Fruit fly (Drosophila melanogaster): Measurements from ENCODE around the gene Cyp4d8.

The Cyp4d8 gene

dm6 chr3L:7521847-7522246 lies 25.9 kb upstream of the Cyp4d8 start (continued):
- TF ChIP-seq zen2 (GFP tag; IDR thresholded peaks at IDR 0.05; ENCODE audit: partially characterized antibody): no peak
- 0 out of 2 replicates have a peak, but pooled peaks have one; percentile 19 for TF ChIP-seq CG5953 (GFP tag; IDR thresholded peaks at IDR 0.05)
- TF ChIP-seq mirr (GFP tag; optimal IDR thresholded peaks at IDR 0.05): no peak
- no peak for TF ChIP-seq CG7372 (GFP tag; IDR thresholded peaks at IDR 0.05)
- 0 out of 3 replicates have a peak, but pooled peaks have one; percentile 11 for TF ChIP-seq Optix (GFP tag; IDR thresholded peaks at IDR 0.05)
- no peak for TF ChIP-seq knrl (GFP tag; IDR thresholded peaks at IDR 0.05; ENCODE audit: partially characterized antibody)
- TF ChIP-seq nerfin-1 (tag; optimal IDR thresholded peaks at IDR 0.05): no peak
- TF ChIP-seq Eip74EF (GFP tag; optimal IDR thresholded peaks at IDR 0.05): no peak
- no peak for TF ChIP-seq ato (GFP tag; IDR thresholded peaks at IDR 0.05; ENCODE audit: partially characterized antibody)
- TF ChIP-seq zf30C (GFP tag; optimal IDR thresholded peaks at IDR 0.05): no peak
- no peak for TF ChIP-seq CG7786 (GFP tag; optimal IDR thresholded peaks at IDR 0.05)
- TF ChIP-seq CG6854 (GFP tag; optimal IDR thresholded peaks at IDR 0.05): no peak
- TF ChIP-seq ase (GFP tag; IDR thresholded peaks at IDR 0.05): no peak
- no peak for TF ChIP-seq pzg (GFP tag; optimal IDR thresholded peaks at IDR 0.05)
- TF ChIP-seq chif (GFP tag; optimal IDR thresholded peaks at IDR 0.05): no peak
- no peak for TF ChIP-seq CG16779 (GFP tag; IDR thresholded peaks at IDR 0.05)
- no peak for TF ChIP-seq Ets65A (GFP tag)
- no peak for TF ChIP-seq Side (GFP tag; optimal IDR thresholded peaks at IDR 0.05)
- peak; percentile 48 for TF ChIP-seq CG12391 (tag; optimal IDR thresholded peaks at IDR 0.05)
- TF ChIP-seq Max (GFP tag; optimal IDR thresholded peaks at IDR 0.05): no peak
- TF ChIP-seq az2 (GFP tag; optimal IDR thresholded peaks at IDR 0.05): peak; percentile 25
- TF ChIP-seq Six4 (GFP tag; optimal IDR thresholded peaks at IDR 0.05): no peak
- TF ChIP-seq Camta (GFP tag; optimal IDR thresholded peaks at IDR 0.05): no peak
- TF ChIP-seq phol (tag; optimal IDR thresholded peaks at IDR 0.05): peak; percentile 67
- no peak for TF ChIP-seq zen (tag; optimal IDR thresholded peaks at IDR 0.05)
- TF ChIP-seq cas (GFP tag; IDR thresholded peaks at IDR 0.05): no peak
- no peak for TF ChIP-seq CG13624 (GFP tag; optimal IDR thresholded peaks at IDR 0.05)
- TF ChIP-seq CG13775 (GFP tag; optimal IDR thresholded peaks at IDR 0.05): no peak
- TF ChIP-seq Nf-YC (tag; optimal IDR thresholded peaks at IDR 0.05): no peak
- no peak for TF ChIP-seq Hand (GFP tag; optimal IDR thresholded peaks at IDR 0.05)
- TF ChIP-seq Gug (GFP tag; IDR thresholded peaks at IDR 0.05): no peak
- no peak for TF ChIP-seq CG4282 (GFP tag; optimal IDR thresholded peaks at IDR 0.05)
- no peak for TF ChIP-seq CG14860 (GFP tag; IDR thresholded peaks at IDR 0.05; ENCODE audit: partially characterized antibody)
- no peak for TF ChIP-seq tna (GFP tag; IDR thresholded peaks at IDR 0.05; ENCODE audit: partially characterized antibody)
- TF ChIP-seq Vsx1 (GFP tag; optimal IDR thresholded peaks at IDR 0.05): no peak
- TF ChIP-seq slp2 (GFP tag; optimal IDR thresholded peaks at IDR 0.05): no peak
- TF ChIP-seq lmd (GFP tag; IDR thresholded peaks at IDR 0.05): peak; percentile 37
- TF ChIP-seq CG6791 (GFP tag; IDR thresholded peaks at IDR 0.05; ENCODE audit: partially characterized antibody): no peak
- no peak for TF ChIP-seq vfl (GFP tag; optimal IDR thresholded peaks at IDR 0.05)
- peak; percentile 32 for TF ChIP-seq CG1602 (GFP tag; optimal IDR thresholded peaks at IDR 0.05)
- TF ChIP-seq TFAM (GFP tag; optimal IDR thresholded peaks at IDR 0.05): no peak
- no peak for TF ChIP-seq Pdp1 (GFP tag; optimal IDR thresholded peaks at IDR 0.05)
- TF ChIP-seq her (GFP tag; optimal IDR thresholded peaks at IDR 0.05): no peak
- no peak for TF ChIP-seq CG12942 (GFP tag; optimal IDR thresholded peaks at IDR 0.05)
- peak; percentile 31 for TF ChIP-seq CG30431 (GFP tag; optimal IDR thresholded peaks at IDR 0.05)
- no peak for TF ChIP-seq CHES-1-like (GFP tag; optimal IDR thresholded peaks at IDR 0.05)
- TF ChIP-seq onecut (GFP tag; IDR thresholded peaks at IDR 0.05): no peak
- TF ChIP-seq mam (GFP tag; optimal IDR thresholded peaks at IDR 0.05): no peak
- TF ChIP-seq Sry-δ (GFP tag; optimal IDR thresholded peaks at IDR 0.05): no peak
- TF ChIP-seq tin (GFP tag; optimal IDR thresholded peaks at IDR 0.05): no peak
- no peak for TF ChIP-seq CG7556 (GFP tag; optimal IDR thresholded peaks at IDR 0.05)
